Worm (Caenorhabditis elegans) whole organism, young adult: Measurements from ENCODE around the gene acdh-7.

Source experiments
- F39B2.1 ChIP-seq: fragments of 200-800 bp; sonication (Bioruptor generic); IDR thresholded peaks from 2 replicates; pipeline ENCODE4 v1.3.6; 2022; ENCODE audit warnings: missing genetic modification reagents, missing genetic modification characterization, missing compliant biosample characterization
- ama-1 ChIP-seq, 3 experiments: fragments of 150-350 bp in 1 of 3; sonication (generic microtip) in 2 of 3; optimal IDR thresholded peaks; 2 replicates each; lab custom pipeline; 2014 to 2018; ENCODE audit warnings: missing biosample characterization in 2 of 3, missing genetic modification characterization in 2 of 3, missing genetic modification reagents in 2 of 3
- ceh-100 ChIP-seq: fragments of 200-800 bp; sonication (Bioruptor generic); IDR thresholded peaks from 2 replicates; pipeline ENCODE4 v1.3.6; 2022; ENCODE audit warnings: missing genetic modification reagents, missing genetic modification characterization, missing compliant biosample characterization
- dpl-1 ChIP-seq: fragments of 150-350 bp; optimal IDR thresholded peaks from 2 replicates; lab custom pipeline; 2014; ENCODE audit warnings: missing biosample characterization, missing genetic modification reagents, missing genetic modification characterization
- nfya-1 ChIP-seq: sonication (generic microtip); optimal IDR thresholded peaks from 2 replicates; lab custom pipeline; 2017; ENCODE audit warnings: antibody characterized with exemption, missing compliant biosample characterization, missing genetic modification characterization, borderline replicate concordance; ENCODE audit not compliant: insufficient read depth
- unc-62 ChIP-seq: fragments of 150-350 bp; optimal IDR thresholded peaks from 2 replicates; lab custom pipeline; 2014; ENCODE audit warnings: missing biosample characterization, missing genetic modification reagents, missing genetic modification characterization
- ztf-18 ChIP-seq: sonication (generic microtip); optimal IDR thresholded peaks from 2 replicates; lab custom pipeline; 2016; ENCODE audit warnings: missing genotype, mild to moderate bottlenecking, missing genetic modification characterization, missing compliant biosample characterization

ce11 chrX:17181220-17181619 is 35.7 kb downstream of the acdh-7 start:
- TF ChIP-seq F39B2.1 = no peak
- TF ChIP-seq ama-1 (optimal IDR thresholded peaks at IDR 0.05; lab: Kevin White, UChicago) = no peak
- TF ChIP-seq ama-1 (GFP tag; optimal IDR thresholded peaks at IDR 0.05; lab: Kevin White, UChicago) = no peak
- TF ChIP-seq ceh-100 = no peak
- no peak for TF ChIP-seq unc-62
- TF ChIP-seq dpl-1 = no peak
- TF ChIP-seq ztf-18 (tag; lab: Kevin White, UChicago) = no peak
- no peak for TF ChIP-seq nfya-1
